Worm (Caenorhabditis elegans) whole organism, early embryonic: ENCODE results near the gene dyc-1.

Experiments
- B0310.2 ChIP-seq: sonication (generic microtip); optimal IDR thresholded peaks from 2 replicates; lab custom pipeline; 2016; ENCODE audit warnings: mild to moderate bottlenecking, missing genetic modification characterization, missing compliant biosample characterization
- F13C5.2 ChIP-seq: sonication (generic microtip); optimal IDR thresholded peaks from 2 replicates; lab custom pipeline; 2017; ENCODE audit warnings: mild to moderate bottlenecking, missing genetic modification characterization, inconsistent platforms, missing compliant biosample characterization
- aly-1 ChIP-seq: sonication (generic microtip); optimal IDR thresholded peaks from 2 replicates; lab custom pipeline; 2016; ENCODE audit warnings: missing genetic modification characterization, missing compliant biosample characterization
- ama-1 ChIP-seq: fragments of 150-350 bp; optimal IDR thresholded peaks from 2 replicates; lab custom pipeline; 2014
- ceh-13 ChIP-seq: fragments of 200-800 bp; sonication (Bioruptor generic); optimal IDR thresholded peaks from 2 replicates; lab custom pipeline; 2018; ENCODE audit warnings: mild to moderate bottlenecking, missing genetic modification characterization, missing compliant biosample characterization
- ceh-36 ChIP-seq: sonication (generic microtip); optimal IDR thresholded peaks from 2 replicates; lab custom pipeline; 2016; ENCODE audit warnings: missing genetic modification characterization, inconsistent platforms, missing compliant biosample characterization
- ets-7 ChIP-seq: sonication (generic microtip); optimal IDR thresholded peaks from 2 replicates; lab custom pipeline; 2016; ENCODE audit warnings: missing genotype, missing genetic modification characterization, missing compliant biosample characterization
- flt-1 ChIP-seq: fragments of 200-800 bp; sonication (Bioruptor generic); IDR thresholded peaks from 2 replicates; pipeline ENCODE4 v1.3.6; 2022; ENCODE audit warnings: missing genetic modification characterization, missing compliant biosample characterization
- hmbx-1 ChIP-seq: sonication (generic microtip); optimal IDR thresholded peaks from 2 replicates; lab custom pipeline; 2016; ENCODE audit warnings: mild to moderate bottlenecking, missing genetic modification characterization, missing compliant biosample characterization
- hmg-4 ChIP-seq: fragments of 200-800 bp; sonication (Bioruptor generic); optimal IDR thresholded peaks from 2 replicates; lab custom pipeline; 2018; ENCODE audit warnings: mild to moderate bottlenecking, missing genetic modification characterization, missing compliant biosample characterization
- hnd-1 ChIP-seq: sonication (generic microtip); optimal IDR thresholded peaks from 2 replicates; lab custom pipeline; 2016; ENCODE audit warnings: missing genetic modification characterization, missing compliant biosample characterization
- pes-1 ChIP-seq: fragments of 200-800 bp; sonication (Bioruptor generic); IDR thresholded peaks from 2 replicates; pipeline ENCODE4 v1.3.6; 2022; ENCODE audit warnings: missing genetic modification reagents, missing genetic modification characterization, missing compliant biosample characterization
- scrt-1 ChIP-seq: fragments of 200-800 bp; sonication (Bioruptor generic); IDR thresholded peaks from 2 replicates; pipeline ENCODE4 v1.3.6; 2022; ENCODE audit warnings: missing genetic modification characterization, missing compliant biosample characterization
- sea-1 ChIP-seq: fragments of 200-800 bp; sonication (Bioruptor generic); conservative IDR thresholded peaks from 2 replicates; pipeline ENCODE4 v1.3.6; 2022; ENCODE audit warnings: missing genetic modification characterization, missing compliant biosample characterization
- tbx-11 ChIP-seq: fragments of 200-800 bp; sonication (Bioruptor generic); IDR thresholded peaks from 2 replicates; pipeline ENCODE4 v1.3.6; 2022; ENCODE audit warnings: missing genetic modification characterization, missing compliant biosample characterization
- tbx-37 ChIP-seq: fragments of 200-800 bp; sonication (Bioruptor generic); conservative IDR thresholded peaks from 2 replicates; pipeline ENCODE4 v1.3.6; 2022; ENCODE audit warnings: missing genetic modification reagents, missing genetic modification characterization, missing compliant biosample characterization
- tra-4 ChIP-seq: sonication (generic microtip); optimal IDR thresholded peaks from 2 replicates; lab custom pipeline; 2017; ENCODE audit warnings: missing genetic modification characterization, missing compliant biosample characterization

Gene dyc-1

DNA sequence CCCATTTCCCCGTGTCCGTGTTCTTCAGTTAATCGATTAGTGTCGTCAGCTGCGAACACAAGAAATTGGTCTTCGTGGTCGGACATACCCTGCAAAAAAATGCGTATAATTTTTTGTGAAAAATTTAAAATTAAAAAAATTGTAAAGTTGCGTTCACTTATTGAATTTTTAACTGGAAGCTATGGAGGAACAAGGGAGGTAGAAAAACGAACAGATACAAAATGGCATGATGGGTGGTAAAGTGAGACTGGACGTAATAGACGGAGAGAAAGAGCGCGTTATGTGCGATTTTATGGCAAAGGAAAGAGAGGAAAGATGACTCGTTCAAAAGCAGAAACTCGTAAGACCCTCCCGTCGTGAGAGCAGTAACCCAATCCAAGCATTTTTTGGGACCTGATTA lies 34.9 kb downstream of the dyc-1 start, which contains the start of gene C33G3.6:
Gene C33G3.6, minus strand, starts transcription at position 101 of the 400 bp plus-strand sequence.
- no peak for TF ChIP-seq tbx-37 (GFP tag; lab: Robert Waterston, UW)
- no peak for TF ChIP-seq ceh-36

DNA sequence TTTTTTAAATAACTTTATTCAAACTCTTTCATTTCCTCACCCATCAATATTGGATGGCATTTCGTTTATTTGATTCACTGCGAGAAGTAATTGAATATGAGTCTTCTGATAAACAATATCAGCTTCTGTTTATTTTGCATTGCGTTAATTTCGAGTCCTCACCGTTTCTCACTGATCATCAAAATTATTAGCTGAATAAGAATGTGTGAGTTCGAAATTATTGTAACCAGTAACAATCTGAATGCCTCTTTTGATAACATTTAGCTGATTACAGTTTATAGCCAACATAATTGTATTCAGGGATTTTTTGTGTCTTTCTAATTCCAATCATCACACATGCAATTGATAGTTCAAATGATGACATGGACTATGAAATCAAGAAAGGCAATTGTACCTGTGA lies 35.9 kb downstream of the dyc-1 start, which contains the start of gene F16B12.1:
Gene F16B12.1, plus strand, starts transcription at position 301 of the 400 bp plus-strand sequence.
- TF ChIP-seq ama-1 (lab: Kevin White, UChicago) = no peak
- no peak for TF ChIP-seq flt-1 (GFP tag; lab: Robert Waterston, UW)
- TF ChIP-seq ets-7 (tag; lab: Kevin White, UChicago) = no peak
- TF ChIP-seq tbx-37 (GFP tag; lab: Robert Waterston, UW) = no peak
- no peak for TF ChIP-seq hmg-4 (GFP tag; lab: Kevin White, UChicago)
- TF ChIP-seq hnd-1 = no peak
- no peak for TF ChIP-seq pes-1 (GFP tag; lab: Robert Waterston, UW)
- no peak for TF ChIP-seq tra-4 (tag; lab: Kevin White, UChicago)
- TF ChIP-seq aly-1 (tag; lab: Kevin White, UChicago) = no peak
- no peak for TF ChIP-seq scrt-1 (GFP tag; lab: Robert Waterston, UW)
- no peak for TF ChIP-seq B0310.2 (tag; lab: Kevin White, UChicago)
- TF ChIP-seq tbx-11 = no peak
- no peak for TF ChIP-seq sea-1 (GFP tag; lab: Robert Waterston, UW)
- TF ChIP-seq hmbx-1 (tag; lab: Kevin White, UChicago) = no peak
- no peak for TF ChIP-seq ceh-36
- no peak for TF ChIP-seq F13C5.2 (tag; lab: Kevin White, UChicago)
- no peak for TF ChIP-seq ceh-13 (GFP tag; lab: Kevin White, UChicago)

DNA sequence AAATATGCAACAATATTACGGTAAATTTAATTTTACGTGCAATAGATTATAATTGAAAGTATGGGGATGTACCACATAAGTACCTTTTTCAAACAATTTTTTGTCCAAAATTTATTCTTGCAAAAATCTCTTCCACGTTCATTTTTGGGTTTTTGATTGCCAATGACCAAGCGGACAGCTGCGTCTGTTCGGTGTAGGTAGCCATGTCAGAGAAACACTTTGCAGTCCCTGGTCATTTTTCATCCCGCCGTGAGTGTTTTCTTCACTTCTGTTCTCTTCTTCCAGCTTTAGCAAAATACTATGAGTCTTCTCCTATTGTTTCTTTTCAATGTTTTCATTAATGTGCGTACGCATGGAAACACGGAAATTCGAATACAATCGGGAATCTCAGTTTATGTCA lies 40.8 kb downstream of the dyc-1 start, which contains the start of gene dsl-4:
Gene dsl-4, plus strand, starts transcription at position 301 of the 400 bp plus-strand sequence.
- no peak for TF ChIP-seq scrt-1 (GFP tag; lab: Robert Waterston, UW)
- no peak for TF ChIP-seq hnd-1
- TF ChIP-seq pes-1 (GFP tag; lab: Robert Waterston, UW) = no peak
- no peak for TF ChIP-seq hmg-4 (GFP tag; lab: Kevin White, UChicago)

DNA sequence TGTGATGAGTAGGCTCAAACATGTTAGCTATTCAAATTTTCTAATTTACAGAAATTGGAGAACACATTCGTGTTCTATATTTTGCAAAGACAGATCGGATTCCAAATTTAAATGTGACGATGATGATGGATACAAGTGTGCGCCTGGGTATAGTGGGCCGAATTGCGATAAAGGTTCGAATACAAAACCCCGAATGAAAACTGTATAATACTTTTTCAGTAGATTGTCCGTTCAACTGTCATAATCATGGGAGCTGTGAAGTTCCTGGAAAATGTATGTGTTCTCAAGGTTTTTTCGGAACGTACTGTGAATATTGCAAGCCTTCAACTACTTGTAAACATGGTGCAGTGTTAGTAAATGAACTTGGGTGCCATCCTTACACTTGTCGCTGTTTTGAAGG lies 41.7 kb downstream of the dyc-1 start:
- TF ChIP-seq ets-7 (tag; lab: Kevin White, UChicago) = no peak
- no peak for TF ChIP-seq pes-1 (GFP tag; lab: Robert Waterston, UW)
- TF ChIP-seq F13C5.2 (tag; lab: Kevin White, UChicago) = no peak
- no peak for TF ChIP-seq flt-1 (GFP tag; lab: Robert Waterston, UW)
- TF ChIP-seq hmg-4 (GFP tag; lab: Kevin White, UChicago) = no peak

DNA sequence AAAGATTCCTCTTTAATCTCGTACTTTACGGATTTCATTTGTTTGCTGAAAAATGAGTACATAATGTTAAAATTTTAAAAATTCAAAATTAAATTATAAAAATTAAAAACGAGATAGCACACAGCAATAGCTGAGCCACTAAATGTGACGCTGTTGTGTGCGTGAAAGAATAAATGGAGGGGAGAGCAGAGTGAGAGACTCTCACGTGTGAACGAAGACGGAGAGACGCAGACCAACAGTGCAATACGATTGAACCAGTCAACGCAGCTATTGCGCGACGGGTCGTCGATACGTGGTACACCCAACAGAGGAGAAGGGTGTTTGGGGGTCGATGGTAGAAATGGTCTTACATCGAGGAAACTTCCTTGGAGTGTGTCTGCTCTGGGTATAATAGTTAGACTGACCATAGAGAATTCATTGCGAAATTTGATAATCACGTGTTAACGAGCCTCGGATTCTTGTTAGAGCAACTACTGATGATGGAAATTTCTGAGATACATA lies 49.3 kb downstream of the dyc-1 start, which contains the start of gene F16B12.4:
Gene F16B12.4, minus strand, starts transcription at position 51 of the 501 bp plus-strand sequence.
- TF ChIP-seq tbx-11 (no peak), hmg-4 (GFP tag; lab: Kevin White, UChicago) (peak; percentile 4)

DNA sequence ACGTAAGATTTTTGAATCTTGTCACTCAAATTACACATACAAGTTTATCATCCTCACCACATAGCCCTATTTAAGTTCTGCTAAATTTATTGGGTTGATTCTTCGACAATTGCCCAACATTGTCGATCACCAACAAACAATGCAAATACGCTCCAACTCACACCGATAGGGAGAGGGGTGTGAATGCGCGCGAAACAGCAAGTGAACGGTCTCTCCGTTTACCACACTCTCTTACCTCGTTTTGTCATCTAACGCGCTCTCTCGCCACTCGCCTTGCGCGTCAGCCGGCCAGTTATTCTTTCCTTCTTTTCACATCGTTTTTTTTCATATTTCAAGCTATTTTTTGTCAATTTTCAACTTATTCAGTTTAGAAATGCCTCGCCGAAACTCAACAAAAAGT lies 52.7 kb downstream of the dyc-1 start, which contains the start of gene F16B12.6:
Gene F16B12.6, plus strand, starts transcription at position 331 of the 400 bp plus-strand sequence.
- TF ChIP-seq pes-1 (GFP tag; lab: Robert Waterston, UW) (no peak), hnd-1 (no peak), B0310.2 (tag; lab: Kevin White, UChicago) (no peak), F13C5.2 (tag; lab: Kevin White, UChicago) (peak; percentile 57), tbx-11 (no peak), sea-1 (GFP tag; lab: Robert Waterston, UW) (no peak), ceh-36 (no peak), flt-1 (GFP tag; lab: Robert Waterston, UW) (no peak), tbx-37 (GFP tag; lab: Robert Waterston, UW) (no peak), ama-1 (lab: Kevin White, UChicago) (no peak), hmg-4 (GFP tag; lab: Kevin White, UChicago) (peak; percentile 45)

DNA sequence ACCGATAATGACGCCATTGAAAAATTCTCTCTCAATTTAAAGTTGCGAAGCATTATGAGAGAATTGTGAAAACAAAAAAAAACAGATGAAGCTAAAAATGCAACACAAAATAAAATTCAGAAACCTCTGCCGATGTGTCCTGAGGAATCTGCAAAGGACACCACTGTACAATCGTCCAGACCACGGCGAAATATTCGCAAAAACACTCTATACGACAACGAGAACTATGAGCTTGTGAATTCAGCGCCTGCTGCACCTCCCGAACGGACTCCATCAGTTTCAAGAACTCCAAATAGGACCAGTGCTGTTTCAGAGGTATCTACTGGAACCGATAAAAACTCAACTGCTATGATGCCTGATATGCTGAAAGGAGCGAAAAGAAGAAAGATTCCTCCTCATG lies 53.1 kb downstream of the dyc-1 start:
- no peak for TF ChIP-seq tra-4 (tag; lab: Kevin White, UChicago)
- no peak for TF ChIP-seq B0310.2 (tag; lab: Kevin White, UChicago)
- no peak for TF ChIP-seq pes-1 (GFP tag; lab: Robert Waterston, UW)
- no peak for TF ChIP-seq tbx-37 (GFP tag; lab: Robert Waterston, UW)
- no peak for TF ChIP-seq aly-1 (tag; lab: Kevin White, UChicago)
- TF ChIP-seq ama-1 (lab: Kevin White, UChicago) = no peak
- no peak for TF ChIP-seq ets-7 (tag; lab: Kevin White, UChicago)

DNA sequence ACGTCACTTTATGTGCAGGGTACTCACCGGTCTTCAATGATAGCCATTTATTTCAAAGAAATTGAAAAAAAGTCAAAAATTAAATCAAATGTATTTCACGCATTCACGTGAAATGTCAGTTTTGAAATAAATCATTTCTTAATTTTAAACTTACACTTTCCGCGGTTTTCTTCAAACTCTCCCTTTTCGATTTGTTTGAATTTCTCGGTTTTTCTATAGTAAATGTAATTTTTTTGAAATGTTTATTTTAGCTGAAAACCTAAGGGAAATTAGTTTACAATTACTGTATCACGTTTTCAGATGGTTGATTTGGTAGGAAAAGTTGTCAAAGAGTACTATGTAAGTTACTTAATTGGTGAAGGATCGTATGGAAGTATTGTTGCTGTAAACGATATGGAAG lies 58.9 kb downstream of the dyc-1 start, which contains the start of gene F16B12.7:
Gene F16B12.7, plus strand, starts transcription at position 301 of the 400 bp plus-strand sequence.
- TF ChIP-seq ceh-13 (GFP tag; lab: Kevin White, UChicago) (no peak), tbx-37 (GFP tag; lab: Robert Waterston, UW) (no peak), ets-7 (tag; lab: Kevin White, UChicago) (no peak), ceh-36 (no peak), scrt-1 (GFP tag; lab: Robert Waterston, UW) (no peak), flt-1 (GFP tag; lab: Robert Waterston, UW) (no peak), aly-1 (tag; lab: Kevin White, UChicago) (no peak), ama-1 (lab: Kevin White, UChicago) (no peak)
